Fruit fly (Drosophila melanogaster): ENCODE measurements around the gene CG12594.

CG12594 gene

DNA sequence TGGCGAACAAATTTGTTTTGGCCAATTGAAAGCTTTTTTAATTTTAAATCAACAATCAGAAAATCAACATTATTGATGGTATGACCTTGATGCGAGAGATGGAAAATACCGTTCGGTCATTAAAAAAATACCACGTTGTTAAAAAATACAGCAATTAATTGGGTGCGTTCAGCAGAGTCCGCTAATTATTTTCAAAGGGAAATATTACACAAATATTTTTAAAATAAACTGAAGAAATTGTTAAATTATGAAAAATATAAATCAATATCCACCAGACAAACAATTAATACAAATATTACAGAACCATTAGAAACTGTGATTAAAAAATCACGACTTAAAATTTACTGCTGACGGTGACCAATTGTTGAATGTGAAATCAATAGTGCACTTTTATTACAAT lies 43.5 kb upstream of the CG12594 start, which contains the start of gene CG18476:
Gene CG18476 (minus strand): TSS at position 101 of the 400 bp plus-strand sequence.
- TF ChIP-seq dl (GFP tag; optimal IDR thresholded peaks at IDR 0.05; ENCODE audit: insufficient read depth in 1 of 2, partially characterized antibody in 2 of 2) (no peak), ey (GFP tag; optimal IDR thresholded peaks at IDR 0.05) (peak; percentile 80), usp (GFP tag; optimal IDR thresholded peaks at IDR 0.05) (no peak), N (GFP tag; optimal IDR thresholded peaks at IDR 0.05) (no peak), HLH106 (tag; optimal IDR thresholded peaks at IDR 0.05) (peak; percentile 97), Hnf4 (GFP tag; optimal IDR thresholded peaks at IDR 0.05) (peak; percentile 88), psq (GFP tag; optimal IDR thresholded peaks at IDR 0.05) (peak; percentile 73), brk (GFP tag; optimal IDR thresholded peaks at IDR 0.05) (no peak), woc (GFP tag; optimal IDR thresholded peaks at IDR 0.05) (peak; percentile 74), lola (GFP tag; optimal IDR thresholded peaks at IDR 0.05) (no peak), Jra (GFP tag; optimal IDR thresholded peaks at IDR 0.05) (peak; percentile 77), Hr78 (GFP tag; optimal IDR thresholded peaks at IDR 0.05) (no peak), CG9705 (GFP tag; optimal IDR thresholded peaks at IDR 0.05) (peak; percentile 67), Sp1 (GFP tag; optimal IDR thresholded peaks at IDR 0.05) (peak; percentile 92), br (GFP tag; optimal IDR thresholded peaks at IDR 0.05) (peak; percentile 75), rgr (GFP tag; optimal IDR thresholded peaks at IDR 0.05) (peak; percentile 92), Hr83 (GFP tag; optimal IDR thresholded peaks at IDR 0.05; ENCODE audit: poor library complexity, severe bottlenecking) (no peak), fru (GFP tag; optimal IDR thresholded peaks at IDR 0.05) (peak; percentile 55), sv (GFP tag; optimal IDR thresholded peaks at IDR 0.05) (peak; percentile 81), Dfd (GFP tag; optimal IDR thresholded peaks at IDR 0.05) (no peak), Rel (GFP tag; optimal IDR thresholded peaks at IDR 0.05) (no peak), Rel (tag; optimal IDR thresholded peaks at IDR 0.05) (peak; percentile 77), Abd-B (GFP tag; optimal IDR thresholded peaks at IDR 0.05) (no peak), OdsH (GFP tag; optimal IDR thresholded peaks at IDR 0.05) (peak; percentile 81), CrebA (GFP tag; optimal IDR thresholded peaks at IDR 0.05; ENCODE audit: borderline replicate concordance) (no peak), Dif (GFP tag; optimal IDR thresholded peaks at IDR 0.05; ENCODE audit: partially characterized antibody) (no peak), Vsx2 (GFP tag; optimal IDR thresholded peaks at IDR 0.05; ENCODE audit: partially characterized antibody) (no peak), dmrt93B (GFP tag; optimal IDR thresholded peaks at IDR 0.05) (peak; percentile 86), Mio (GFP tag; optimal IDR thresholded peaks at IDR 0.05) (peak; percentile 36), jim (GFP tag; optimal IDR thresholded peaks at IDR 0.05) (no peak), GATAd (GFP tag; optimal IDR thresholded peaks at IDR 0.05) (peak; percentile 33), tai (GFP tag; optimal IDR thresholded peaks at IDR 0.05) (no peak), foxo (GFP tag; optimal IDR thresholded peaks at IDR 0.05) (peak; percentile 21 to 86), h (GFP tag; optimal IDR thresholded peaks at IDR 0.05) (peak; percentile 89), CG32264 (GFP tag; optimal IDR thresholded peaks at IDR 0.05) (no peak), pan (optimal IDR thresholded peaks at IDR 0.05) (no peak), dsf (GFP tag; optimal IDR thresholded peaks at IDR 0.05; ENCODE audit: borderline replicate concordance) (peak; percentile 71), Myc (optimal IDR thresholded peaks at IDR 0.05) (no peak), sage (GFP tag; optimal IDR thresholded peaks at IDR 0.05) (no peak)

DNA sequence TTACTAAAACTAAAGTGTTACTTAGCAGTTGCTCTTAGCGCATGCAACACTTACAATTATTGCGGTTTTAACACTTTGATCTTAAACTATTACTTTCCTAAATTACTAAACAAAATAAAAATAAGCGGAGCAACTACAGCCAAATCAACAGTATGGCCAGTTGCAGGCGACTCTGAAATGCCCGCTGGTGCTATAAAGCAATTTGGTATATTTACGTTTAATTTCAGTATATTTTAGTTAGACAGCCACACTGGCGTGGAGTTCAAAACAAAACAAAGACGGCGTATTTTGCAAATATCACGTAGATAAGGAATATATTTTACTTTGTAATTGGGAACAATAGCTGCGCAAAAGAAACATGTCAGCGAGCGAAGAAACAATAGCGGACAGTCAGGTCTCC lies 42.0 kb upstream of the CG12594 start, which contains the start of the genes Taf12 and Ho:
Gene Taf12 (minus strand): TSS at position 178 of the 400 bp plus-strand sequence.
Gene Ho (plus strand): TSS at position 231 of the 400 bp plus-strand sequence.
- TF ChIP-seq woc (GFP tag; optimal IDR thresholded peaks at IDR 0.05) (no peak), OdsH (GFP tag; optimal IDR thresholded peaks at IDR 0.05) (peak; percentile 24), psq (GFP tag; optimal IDR thresholded peaks at IDR 0.05) (peak; percentile 23), foxo (GFP tag; optimal IDR thresholded peaks at IDR 0.05) (no peak), rgr (GFP tag; optimal IDR thresholded peaks at IDR 0.05) (peak; percentile 29), Jra (GFP tag; optimal IDR thresholded peaks at IDR 0.05) (peak; percentile 46), Sp1 (GFP tag; optimal IDR thresholded peaks at IDR 0.05) (peak; percentile 40), ey (GFP tag; optimal IDR thresholded peaks at IDR 0.05) (peak; percentile 0), Hr83 (GFP tag; optimal IDR thresholded peaks at IDR 0.05; ENCODE audit: poor library complexity, severe bottlenecking) (peak; percentile 28), Hr78 (GFP tag; optimal IDR thresholded peaks at IDR 0.05) (no peak), Rel (GFP tag; optimal IDR thresholded peaks at IDR 0.05) (no peak), Rel (tag; optimal IDR thresholded peaks at IDR 0.05) (peak; percentile 64), h (GFP tag; optimal IDR thresholded peaks at IDR 0.05) (peak; percentile 36), Hnf4 (GFP tag; optimal IDR thresholded peaks at IDR 0.05) (peak; percentile 44)

Data from whole organism, wandering third instar larva.